Fruit fly (Drosophila melanogaster): ENCODE results near the gene Pgant6.

Pgant6 gene

dm6 chr3L:2744963-2745362 lies 37.1 kb upstream of the Pgant6 start:
- TF ChIP-seq ey (GFP tag; optimal IDR thresholded peaks at IDR 0.05) = no peak
- no peak for TF ChIP-seq Abd-B (GFP tag; optimal IDR thresholded peaks at IDR 0.05)
- no peak for TF ChIP-seq lola (GFP tag; optimal IDR thresholded peaks at IDR 0.05)
- no peak for TF ChIP-seq Sp1 (GFP tag; optimal IDR thresholded peaks at IDR 0.05)
- TF ChIP-seq Myc (optimal IDR thresholded peaks at IDR 0.05) = no peak
- no peak for TF ChIP-seq GATAd (GFP tag; optimal IDR thresholded peaks at IDR 0.05)
- TF ChIP-seq br (GFP tag; optimal IDR thresholded peaks at IDR 0.05) = no peak
- TF ChIP-seq brk (GFP tag; optimal IDR thresholded peaks at IDR 0.05) = no peak
- TF ChIP-seq CG32264 (GFP tag; optimal IDR thresholded peaks at IDR 0.05) = no peak
- TF ChIP-seq dl (GFP tag; optimal IDR thresholded peaks at IDR 0.05; ENCODE audit: insufficient read depth in 1 of 2, partially characterized antibody in 2 of 2) = no peak
- no peak for TF ChIP-seq N (GFP tag; optimal IDR thresholded peaks at IDR 0.05)
- no peak for TF ChIP-seq tai (GFP tag; optimal IDR thresholded peaks at IDR 0.05)
- no peak for TF ChIP-seq Vsx2 (GFP tag; optimal IDR thresholded peaks at IDR 0.05; ENCODE audit: partially characterized antibody)
- no peak for TF ChIP-seq Dfd (GFP tag; optimal IDR thresholded peaks at IDR 0.05)
- TF ChIP-seq sage (GFP tag; optimal IDR thresholded peaks at IDR 0.05) = no peak

dm6 chr3L:2745698-2746410 lies 36.2 kb upstream of the Pgant6 start:
- TF ChIP-seq Hr78 (GFP tag; optimal IDR thresholded peaks at IDR 0.05) (no peak), Vsx2 (GFP tag; optimal IDR thresholded peaks at IDR 0.05; ENCODE audit: partially characterized antibody) (no peak), tai (GFP tag; optimal IDR thresholded peaks at IDR 0.05) (no peak), h (GFP tag; optimal IDR thresholded peaks at IDR 0.05) (no peak), br (GFP tag; optimal IDR thresholded peaks at IDR 0.05) (no peak), psq (GFP tag; optimal IDR thresholded peaks at IDR 0.05) (no peak), OdsH (GFP tag; optimal IDR thresholded peaks at IDR 0.05) (no peak), CG9705 (GFP tag; optimal IDR thresholded peaks at IDR 0.05) (no peak), sv (GFP tag; optimal IDR thresholded peaks at IDR 0.05) (no peak), foxo (GFP tag; optimal IDR thresholded peaks at IDR 0.05) (no peak), Dfd (GFP tag; optimal IDR thresholded peaks at IDR 0.05) (no peak), fru (GFP tag; optimal IDR thresholded peaks at IDR 0.05) (no peak), Hnf4 (GFP tag; optimal IDR thresholded peaks at IDR 0.05) (no peak), CG32264 (GFP tag; optimal IDR thresholded peaks at IDR 0.05) (no peak), Dif (GFP tag; optimal IDR thresholded peaks at IDR 0.05; ENCODE audit: partially characterized antibody) (no peak), jim (GFP tag; optimal IDR thresholded peaks at IDR 0.05) (no peak), dsf (GFP tag; optimal IDR thresholded peaks at IDR 0.05; ENCODE audit: borderline replicate concordance) (no peak), ey (GFP tag; optimal IDR thresholded peaks at IDR 0.05) (no peak), dl (GFP tag; optimal IDR thresholded peaks at IDR 0.05; ENCODE audit: insufficient read depth in 1 of 2, partially characterized antibody in 2 of 2) (no peak), Sp1 (GFP tag; optimal IDR thresholded peaks at IDR 0.05) (no peak)

dm6 chr3L:2748359-2748758 lies 33.7 kb upstream of the Pgant6 start:
- no peak for TF ChIP-seq jim (GFP tag; optimal IDR thresholded peaks at IDR 0.05)
- TF ChIP-seq sage (GFP tag; optimal IDR thresholded peaks at IDR 0.05) = no peak
- TF ChIP-seq psq (GFP tag; optimal IDR thresholded peaks at IDR 0.05) = no peak

dm6 chr3L:2762122-2762521 lies 19.9 kb upstream of the Pgant6 start:
- no peak for TF ChIP-seq CG9705 (GFP tag; optimal IDR thresholded peaks at IDR 0.05)
- TF ChIP-seq lola (GFP tag; optimal IDR thresholded peaks at IDR 0.05) = no peak
- no peak for TF ChIP-seq Dif (GFP tag; optimal IDR thresholded peaks at IDR 0.05; ENCODE audit: partially characterized antibody)
- TF ChIP-seq dmrt93B (GFP tag; optimal IDR thresholded peaks at IDR 0.05) = no peak
- TF ChIP-seq sv (GFP tag; optimal IDR thresholded peaks at IDR 0.05) = no peak
- no peak for TF ChIP-seq Jra (GFP tag; optimal IDR thresholded peaks at IDR 0.05)
- no peak for TF ChIP-seq usp (GFP tag; optimal IDR thresholded peaks at IDR 0.05)
- no peak for TF ChIP-seq foxo (GFP tag; optimal IDR thresholded peaks at IDR 0.05)
- TF ChIP-seq woc (GFP tag; optimal IDR thresholded peaks at IDR 0.05) = no peak
- TF ChIP-seq Vsx2 (GFP tag; optimal IDR thresholded peaks at IDR 0.05; ENCODE audit: partially characterized antibody) = no peak
- TF ChIP-seq Abd-B (GFP tag; optimal IDR thresholded peaks at IDR 0.05) = no peak
- no peak for TF ChIP-seq fru (GFP tag; optimal IDR thresholded peaks at IDR 0.05)
- no peak for TF ChIP-seq HLH106 (tag; optimal IDR thresholded peaks at IDR 0.05)
- no peak for TF ChIP-seq dsf (GFP tag; optimal IDR thresholded peaks at IDR 0.05; ENCODE audit: borderline replicate concordance)
- TF ChIP-seq CrebA (GFP tag; optimal IDR thresholded peaks at IDR 0.05; ENCODE audit: borderline replicate concordance) = no peak
- no peak for TF ChIP-seq Hr78 (GFP tag; optimal IDR thresholded peaks at IDR 0.05)
- TF ChIP-seq psq (GFP tag; optimal IDR thresholded peaks at IDR 0.05) = no peak
- TF ChIP-seq pan (optimal IDR thresholded peaks at IDR 0.05) = no peak
- no peak for TF ChIP-seq ey (GFP tag; optimal IDR thresholded peaks at IDR 0.05)
